Worm (Caenorhabditis elegans) whole organism, L4/young adult: ENCODE results near the gene C54D10.13.

Experiments
- W03F9.2 ChIP-seq: fragments of 150-350 bp; optimal IDR thresholded peaks from 2 replicates; lab custom pipeline; 2014; ENCODE audit warnings: missing biosample characterization, missing genetic modification characterization
- dao-5 ChIP-seq: sonication (generic microtip); optimal IDR thresholded peaks from 2 replicates; lab custom pipeline; 2016; ENCODE audit warnings: missing genotype, missing genetic modification characterization, moderate library complexity, missing compliant biosample characterization
- him-1 ChIP-seq: sonication (generic microtip); optimal IDR thresholded peaks from 2 replicates; lab custom pipeline; 2016; ENCODE audit warnings: missing genotype, missing genetic modification reagents, missing genetic modification characterization, missing compliant biosample characterization

Gene C54D10.13

DNA sequence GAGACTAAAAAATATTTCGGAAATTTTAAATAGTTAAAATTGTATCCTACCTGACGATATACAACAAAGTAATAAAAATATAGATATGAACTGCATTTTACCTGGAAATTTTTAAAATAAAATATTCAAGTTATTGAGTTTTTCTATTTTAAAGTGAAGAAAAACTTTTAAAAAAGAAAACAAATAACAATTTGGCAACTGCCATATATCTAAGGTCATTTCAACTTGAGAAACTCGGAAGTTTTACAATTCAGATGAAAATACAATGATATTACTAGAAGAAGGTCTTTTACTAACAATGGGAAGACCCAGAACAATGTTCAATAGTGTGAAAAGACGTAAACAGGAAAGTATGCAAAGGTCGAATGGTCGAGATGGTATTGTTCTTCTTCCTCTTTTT, 17.8 kb upstream of the C54D10.13 start, which contains the start of gene C54D10.10:
Gene C54D10.10, minus strand, starts transcription at position 101 of the 400 bp plus-strand sequence.
- TF ChIP-seq W03F9.2 (no peak), dao-5 (tag; lab: Kevin White, UChicago) (no peak), him-1 (tag; lab: Kevin White, UChicago) (no peak)

DNA sequence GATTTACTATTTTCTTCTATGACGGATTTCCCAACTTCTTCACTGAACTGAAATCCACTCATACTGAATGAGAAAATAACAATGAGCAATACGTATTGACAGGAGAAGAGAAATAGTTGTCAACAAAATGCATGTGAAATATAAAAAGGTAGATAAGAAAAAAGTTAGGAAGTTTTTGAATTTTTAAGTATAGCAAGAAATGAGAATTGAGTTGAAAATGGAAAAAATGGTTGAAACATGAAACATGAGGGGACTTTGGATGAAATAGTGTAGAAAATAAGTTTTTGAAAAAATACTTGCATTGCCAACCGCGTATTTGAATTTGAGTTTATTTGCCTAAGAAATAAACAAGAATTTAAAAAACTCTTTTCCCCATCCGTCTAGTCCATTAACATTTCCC, 14.8 kb upstream of the C54D10.13 start, which contains the start of the genes pals-38 and C54D10.9:
Gene pals-38, minus strand, starts transcription at position 101 of the 400 bp plus-strand sequence.
Gene C54D10.9, plus strand, starts transcription at position 259 of the 400 bp plus-strand sequence.
- no peak for TF ChIP-seq him-1 (tag; lab: Kevin White, UChicago)
- no peak for TF ChIP-seq dao-5 (tag; lab: Kevin White, UChicago)
- TF ChIP-seq W03F9.2 = no peak

DNA sequence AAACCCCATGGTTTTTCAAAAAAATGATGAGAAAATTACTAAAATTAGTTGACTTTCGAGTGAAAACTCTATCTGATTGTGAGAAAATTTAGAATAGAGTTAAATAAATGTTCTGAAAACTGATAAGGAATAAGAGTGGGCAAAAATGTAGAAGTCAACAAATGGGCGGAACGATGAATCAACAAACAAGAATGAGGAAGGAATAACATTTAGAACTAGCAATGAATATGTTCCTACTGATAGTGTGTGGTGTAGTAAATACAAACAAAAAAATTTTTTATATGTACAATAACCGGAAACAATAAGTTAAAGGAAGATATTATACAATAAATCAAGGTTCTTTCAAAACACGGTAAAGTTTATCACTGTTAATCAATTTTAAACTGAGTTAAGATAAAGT, 11.7 kb upstream of the C54D10.13 start, which contains the start of gene pals-39:
Gene pals-39, minus strand, starts transcription at position 101 of the 400 bp plus-strand sequence.
- TF ChIP-seq him-1 (tag; lab: Kevin White, UChicago) (no peak), W03F9.2 (no peak), dao-5 (tag; lab: Kevin White, UChicago) (no peak)

DNA sequence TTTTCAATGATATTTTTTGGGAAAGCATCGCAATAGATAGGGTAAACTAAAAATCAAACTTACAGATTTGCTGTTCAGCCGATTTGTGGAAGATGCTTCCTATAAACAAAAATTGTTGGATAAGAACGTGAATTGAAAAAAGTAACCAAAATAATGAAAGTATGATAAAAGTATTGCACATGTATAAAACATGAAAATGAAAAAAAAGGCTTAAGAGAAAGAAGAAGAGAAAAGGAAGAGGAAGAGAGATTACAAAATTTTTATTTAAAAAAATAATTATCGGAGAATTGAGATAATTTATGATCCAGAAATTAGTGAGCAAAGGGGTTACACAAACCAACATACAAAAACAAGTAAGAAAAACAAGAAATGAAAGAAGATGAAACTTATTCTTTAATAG, 9.3 kb upstream of the C54D10.13 start, which contains the start of gene pals-37:
Gene pals-37, minus strand, starts transcription at position 101 of the 400 bp plus-strand sequence.
- TF ChIP-seq W03F9.2 = no peak
- TF ChIP-seq him-1 (tag; lab: Kevin White, UChicago) = no peak
- no peak for TF ChIP-seq dao-5 (tag; lab: Kevin White, UChicago)

DNA sequence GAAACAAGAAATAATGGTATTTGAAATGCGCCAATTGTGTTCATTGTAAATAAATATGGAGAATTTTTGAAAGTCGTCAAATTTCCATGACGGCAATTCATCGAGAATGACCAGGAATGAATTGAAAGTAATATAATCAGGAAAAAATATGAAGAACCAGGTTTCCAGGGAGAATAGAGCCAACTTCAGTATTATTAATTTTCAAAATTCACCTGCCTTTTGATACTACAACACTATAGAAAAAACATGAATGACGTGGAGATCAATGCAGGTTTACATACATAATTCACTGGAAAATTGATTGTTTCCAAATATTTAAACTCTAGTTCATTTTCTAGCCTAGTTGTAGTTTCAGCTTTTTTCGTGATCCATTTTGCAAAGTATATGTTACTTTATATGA, 1.6 kb upstream of the C54D10.13 start, which contains the start of gene srh-25:
Gene srh-25, minus strand, starts transcription at position 101 of the 400 bp plus-strand sequence.
- TF ChIP-seq him-1 (tag; lab: Kevin White, UChicago) (no peak), dao-5 (tag; lab: Kevin White, UChicago) (no peak), W03F9.2 (no peak)

DNA sequence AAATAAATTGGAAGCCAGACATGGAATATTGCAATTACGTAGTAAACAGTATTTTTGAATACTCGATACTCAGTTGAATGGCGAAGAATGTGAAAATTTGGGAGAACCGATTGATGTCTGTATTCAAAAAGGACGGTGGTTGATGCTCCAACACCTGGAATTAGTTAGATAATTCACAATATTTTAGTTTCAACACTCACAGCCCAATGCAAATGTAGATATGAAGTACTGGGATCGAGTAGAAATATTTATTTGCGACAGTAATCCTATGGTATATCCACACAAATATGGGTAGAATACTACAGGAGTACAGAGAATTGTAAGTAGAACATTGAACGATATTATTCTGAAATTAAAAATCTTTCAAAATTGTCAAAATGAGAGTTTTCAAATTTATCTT, 1.0 kb upstream of the C54D10.13 start:
- no peak for TF ChIP-seq W03F9.2
- no peak for TF ChIP-seq him-1 (tag; lab: Kevin White, UChicago)
- no peak for TF ChIP-seq dao-5 (tag; lab: Kevin White, UChicago)

DNA sequence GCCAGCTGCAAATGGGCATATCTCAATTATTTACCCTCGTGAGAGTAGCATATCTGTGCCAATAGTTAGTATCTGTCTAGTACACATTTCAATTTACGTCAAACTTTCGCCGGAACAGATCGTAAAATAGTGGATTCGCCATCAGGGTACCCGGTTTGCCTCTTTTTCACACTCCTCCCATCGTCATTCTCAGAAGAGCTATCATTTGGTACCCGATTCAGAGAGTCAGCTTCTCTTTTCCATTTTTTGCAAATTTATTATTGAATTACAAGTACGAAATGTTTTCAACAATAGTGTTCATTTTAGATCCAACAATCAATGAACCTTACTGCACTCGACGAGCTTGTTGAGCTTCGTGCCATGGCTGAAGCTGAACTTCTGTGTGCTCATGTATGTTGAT, 3.0 kb downstream of the C54D10.13 start, which contains the start of gene C54D10.5:
Gene C54D10.5, plus strand, starts transcription at position 301 of the 400 bp plus-strand sequence.
- no peak for TF ChIP-seq him-1 (tag; lab: Kevin White, UChicago)
- TF ChIP-seq dao-5 (tag; lab: Kevin White, UChicago) = no peak
- no peak for TF ChIP-seq W03F9.2

DNA sequence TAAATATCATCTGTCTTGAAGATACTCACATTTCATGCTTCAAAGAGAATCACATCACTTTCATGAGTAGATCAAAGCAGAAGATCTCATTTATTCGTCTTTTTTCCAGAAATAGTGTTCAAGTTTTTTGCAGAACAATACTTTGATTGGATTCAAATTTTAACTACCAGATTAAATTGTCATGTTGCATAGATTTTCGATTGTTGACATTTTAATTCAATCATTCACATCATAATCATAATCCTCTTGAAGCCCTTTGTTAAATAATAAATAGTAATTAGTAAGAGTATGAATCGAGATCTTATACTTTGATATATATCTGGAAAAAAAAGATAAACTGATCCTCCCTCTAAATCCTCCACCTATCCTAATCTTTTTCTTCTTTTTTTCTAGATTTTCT, 4.3 kb downstream of the C54D10.13 start:
- TF ChIP-seq W03F9.2 (no peak), him-1 (tag; lab: Kevin White, UChicago) (no peak), dao-5 (tag; lab: Kevin White, UChicago) (no peak)

DNA sequence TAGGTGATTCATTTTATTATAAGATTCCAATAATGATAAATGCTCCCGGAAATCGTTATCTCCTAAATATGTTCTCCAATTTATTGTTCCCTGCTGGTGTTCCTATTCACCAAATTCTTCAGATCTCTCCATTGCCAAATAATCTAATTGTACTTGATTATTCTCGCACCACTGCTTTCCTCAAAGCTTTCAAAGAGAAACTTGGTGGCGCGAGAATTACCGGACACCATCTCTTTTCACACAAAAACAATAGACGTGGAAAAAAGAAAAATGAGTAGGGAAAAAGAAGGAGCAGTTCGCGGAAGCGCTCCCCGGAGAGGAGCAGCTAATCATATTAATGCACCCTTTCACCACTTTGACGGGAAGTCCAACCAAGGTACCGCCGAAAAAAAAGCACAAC, 10.7 kb downstream of the C54D10.13 start:
- TF ChIP-seq dao-5 (tag; lab: Kevin White, UChicago) (no peak), W03F9.2 (no peak), him-1 (tag; lab: Kevin White, UChicago) (no peak)

DNA sequence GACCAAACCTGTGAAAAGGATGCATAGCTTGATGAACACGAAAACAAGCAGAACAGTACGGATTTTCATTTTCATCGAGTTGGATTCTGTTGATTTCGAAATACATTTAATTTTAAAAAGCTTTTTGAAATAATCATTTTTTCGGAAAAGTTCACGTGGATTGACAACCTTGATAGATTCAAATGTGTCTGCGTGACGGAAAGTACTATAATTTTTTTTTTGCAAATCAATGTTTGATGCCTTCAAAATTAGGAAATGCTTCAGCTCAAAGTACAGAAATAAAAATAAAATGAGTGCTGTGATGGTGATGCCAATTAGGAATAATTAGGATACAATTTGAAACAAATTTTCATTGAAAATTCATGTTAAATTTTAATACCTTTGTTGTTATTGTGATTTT, 11.2 kb downstream of the C54D10.13 start, which contains the start of gene C54D10.4:
Gene C54D10.4, minus strand, starts transcription at position 101 of the 400 bp plus-strand sequence.
- TF ChIP-seq W03F9.2 (no peak), dao-5 (tag; lab: Kevin White, UChicago) (no peak), him-1 (tag; lab: Kevin White, UChicago) (no peak)

DNA sequence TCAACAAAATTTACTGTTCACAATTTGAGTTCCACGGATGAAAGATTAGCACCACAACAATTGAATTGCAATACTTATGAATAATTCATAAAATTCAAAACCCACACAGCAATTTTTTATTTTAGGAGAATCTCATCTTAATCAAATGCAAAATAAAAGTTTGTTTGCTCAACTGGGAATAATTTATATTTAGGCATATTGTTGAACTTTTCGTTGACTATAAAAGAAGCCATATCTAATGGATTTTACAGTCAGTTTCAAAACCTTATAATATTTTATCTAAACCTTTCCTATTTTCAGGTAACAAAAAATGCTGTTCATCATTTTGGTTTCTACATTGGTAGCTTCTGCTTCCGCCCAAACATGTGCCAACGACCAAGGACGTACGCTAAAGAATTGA, 13.8 kb downstream of the C54D10.13 start, which contains the start of gene C54D10.3:
Gene C54D10.3, plus strand, starts transcription at position 301 of the 400 bp plus-strand sequence.
- no peak for TF ChIP-seq W03F9.2

DNA sequence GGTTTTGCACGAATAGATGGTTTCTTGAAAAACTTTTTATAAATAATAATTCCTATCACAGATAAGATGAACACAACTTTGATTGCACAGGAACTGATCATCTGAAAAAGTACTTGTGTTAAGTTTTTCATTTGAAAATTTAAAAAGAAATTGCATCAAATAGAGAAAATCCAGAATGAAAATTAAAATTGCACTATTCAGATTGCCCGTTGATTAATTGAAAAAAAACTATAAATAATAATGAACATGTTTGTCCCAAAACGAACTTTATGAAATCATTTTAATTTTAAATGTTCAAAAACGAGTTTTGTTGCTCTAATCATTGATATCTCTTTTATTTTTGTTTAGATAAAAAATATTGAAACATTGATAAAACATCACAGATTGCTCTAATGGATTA, 14.8 kb downstream of the C54D10.13 start, which contains the start of gene cdr-3:
Gene cdr-3, minus strand, starts transcription at position 101 of the 400 bp plus-strand sequence.
- TF ChIP-seq him-1 (tag; lab: Kevin White, UChicago) (no peak), W03F9.2 (no peak), dao-5 (tag; lab: Kevin White, UChicago) (no peak)

DNA sequence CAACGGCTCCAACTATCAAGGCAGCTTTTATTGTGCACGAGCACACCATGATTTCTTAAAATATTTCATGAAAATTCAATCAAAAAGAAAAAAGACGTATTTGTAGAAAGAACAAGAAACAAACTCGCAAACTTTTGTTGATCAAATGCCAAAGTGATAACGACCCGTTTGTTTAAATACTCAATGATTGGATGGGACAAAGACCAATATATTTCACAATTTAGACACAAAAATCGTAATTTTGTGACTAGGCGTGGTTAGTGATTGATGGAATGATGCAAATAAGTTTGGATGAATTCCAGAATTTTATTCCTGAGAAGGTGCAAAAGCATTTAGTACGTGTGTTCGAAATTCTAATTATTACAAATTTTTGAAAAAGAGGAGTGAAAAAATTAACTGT, 16.4 kb downstream of the C54D10.13 start, which contains the start of gene cdr-2:
Gene cdr-2, minus strand, starts transcription at position 54 of the 400 bp plus-strand sequence.
- TF ChIP-seq dao-5 (tag; lab: Kevin White, UChicago) = no peak
- no peak for TF ChIP-seq him-1 (tag; lab: Kevin White, UChicago)
- no peak for TF ChIP-seq W03F9.2

DNA sequence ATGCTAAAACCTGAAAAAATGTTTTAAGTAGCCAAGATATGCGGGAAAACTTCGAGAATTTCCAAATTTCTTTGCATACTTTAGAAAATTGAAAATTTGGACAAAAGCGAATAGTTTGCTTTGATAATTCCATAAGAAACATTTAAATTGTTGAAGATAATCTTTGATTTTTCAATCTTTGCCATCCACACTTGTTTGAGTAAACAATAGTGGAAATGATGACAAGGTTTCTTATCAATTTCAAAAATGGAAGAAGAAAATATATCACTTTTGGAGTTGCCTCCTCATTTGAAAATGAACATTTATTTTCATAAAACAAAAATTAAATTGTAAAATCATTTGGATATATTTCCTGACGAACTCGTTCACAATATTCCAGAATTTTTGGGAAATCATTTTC, 17.7 kb downstream of the C54D10.13 start:
- TF ChIP-seq dao-5 (tag; lab: Kevin White, UChicago) = no peak
- no peak for TF ChIP-seq W03F9.2
- TF ChIP-seq him-1 (tag; lab: Kevin White, UChicago) = no peak
